Worm (Caenorhabditis elegans) whole organism, L3 larva: ENCODE measurements around the gene ddr-1.
A peak's percentile ranks its signal among the peaks of the same experiment; 100 is the strongest.

Experiments used
- R02D3.7 ChIP-seq: fragments of 150-350 bp; optimal IDR thresholded peaks from 2 replicates; lab custom pipeline; 2014; ENCODE audit warnings: missing biosample characterization, missing genetic modification characterization
- ZK546.5 ChIP-seq: sonication (generic microtip); optimal IDR thresholded peaks from 2 replicates; lab custom pipeline; 2017; ENCODE audit warnings: missing biosample characterization, missing genetic modification characterization
- aly-2 ChIP-seq: fragments of 150-350 bp; optimal IDR thresholded peaks from 2 replicates; lab custom pipeline; 2014; ENCODE audit warnings: missing biosample characterization, missing genetic modification characterization
- ceh-16 ChIP-seq: sonication (generic microtip); optimal IDR thresholded peaks from 2 replicates; lab custom pipeline; 2017; ENCODE audit warnings: missing biosample characterization, missing genetic modification characterization
- ceh-82 ChIP-seq: fragments of 150-350 bp; optimal IDR thresholded peaks from 2 replicates; lab custom pipeline; 2014; ENCODE audit warnings: missing biosample characterization, missing genetic modification characterization
- ceh-9 ChIP-seq: sonication (generic microtip); optimal IDR thresholded peaks from 2 replicates; lab custom pipeline; 2018; ENCODE audit warnings: missing biosample characterization, missing genetic modification characterization
- egl-27 ChIP-seq: sonication (generic microtip); optimal IDR thresholded peaks from 4 replicates; lab custom pipeline; 2017; ENCODE audit warnings: missing biosample characterization, missing genetic modification reagents, missing genetic modification characterization
- egl-5 ChIP-seq: fragments of 150-350 bp; optimal IDR thresholded peaks from 2 replicates; lab custom pipeline; 2017; ENCODE audit warnings: missing biosample characterization, missing genetic modification reagents, missing genetic modification characterization, inconsistent platforms
- elt-1 ChIP-seq: fragments of 150-350 bp; optimal IDR thresholded peaks from 2 replicates; lab custom pipeline; 2014; ENCODE audit warnings: missing biosample characterization, missing genetic modification characterization
- elt-2 ChIP-seq: sonication (generic microtip); optimal IDR thresholded peaks from 2 replicates; lab custom pipeline; 2016; ENCODE audit warnings: missing genetic modification reagents, mild to moderate bottlenecking, missing genetic modification characterization, missing compliant biosample characterization
- eor-1 ChIP-seq, 2 experiments: fragments of 150-350 bp; optimal IDR thresholded peaks; 2 replicates each; lab custom pipeline; 2014 to 2018; ENCODE audit warnings: missing biosample characterization in 2 of 2, missing genetic modification characterization in 2 of 2
- fkh-10 ChIP-seq: sonication (generic microtip); optimal IDR thresholded peaks from 2 replicates; lab custom pipeline; 2017; ENCODE audit warnings: missing biosample characterization, missing genetic modification reagents, missing genetic modification characterization
- fkh-2 ChIP-seq: fragments of 150-350 bp; optimal IDR thresholded peaks from 2 replicates; lab custom pipeline; 2014; ENCODE audit warnings: missing biosample characterization, missing genetic modification reagents, missing genetic modification characterization
- fos-1 ChIP-seq: fragments of 150-350 bp; optimal IDR thresholded peaks from 2 replicates; lab custom pipeline; 2014; ENCODE audit warnings: missing biosample characterization, missing genetic modification characterization
- hmg-11 ChIP-seq: sonication (generic microtip); optimal IDR thresholded peaks from 2 replicates; lab custom pipeline; 2016; ENCODE audit warnings: missing genetic modification characterization, missing compliant biosample characterization
- jun-1 ChIP-seq: fragments of 150-350 bp; optimal IDR thresholded peaks from 2 replicates; lab custom pipeline; 2014; ENCODE audit warnings: missing biosample characterization, missing genetic modification reagents, missing genetic modification characterization
- lin-15B ChIP-seq: fragments of 150-350 bp; optimal IDR thresholded peaks from 2 replicates; lab custom pipeline; 2014; ENCODE audit warnings: missing biosample characterization, missing genetic modification characterization
- lin-39 ChIP-seq: fragments of 150-350 bp; optimal IDR thresholded peaks from 2 replicates; lab custom pipeline; 2018; ENCODE audit warnings: missing biosample characterization, missing genetic modification reagents, missing genetic modification characterization
- lsy-12 ChIP-seq: sonication (generic microtip); optimal IDR thresholded peaks from 2 replicates; lab custom pipeline; 2016; ENCODE audit warnings: mild to moderate bottlenecking, missing genetic modification characterization, missing compliant biosample characterization
- mdl-1 ChIP-seq: fragments of 150-350 bp; optimal IDR thresholded peaks from 2 replicates; lab custom pipeline; 2014; ENCODE audit warnings: missing biosample characterization, missing genetic modification characterization
- mml-1 ChIP-seq: fragments of 150-350 bp; sonication (generic microtip); optimal IDR thresholded peaks from 3 replicates; lab custom pipeline; 2014; ENCODE audit warnings: missing biosample characterization, missing genetic modification characterization
- nfya-1 ChIP-seq: sonication (generic microtip); optimal IDR thresholded peaks from 2 replicates; lab custom pipeline; 2017; ENCODE audit warnings: missing genetic modification characterization, mild to moderate bottlenecking, missing compliant biosample characterization, antibody characterized with exemption, moderate library complexity; ENCODE audit not compliant: insufficient read depth
- nhr-11 ChIP-seq: fragments of 150-350 bp; optimal IDR thresholded peaks from 2 replicates; lab custom pipeline; 2014; ENCODE audit warnings: missing biosample characterization, missing genetic modification characterization
- nhr-23 ChIP-seq: fragments of 150-350 bp; optimal IDR thresholded peaks from 2 replicates; lab custom pipeline; 2014; ENCODE audit warnings: missing biosample characterization, missing genetic modification reagents, missing genetic modification characterization
- nhr-25 ChIP-seq: sonication (generic microtip); optimal IDR thresholded peaks from 2 replicates; lab custom pipeline; 2017; ENCODE audit warnings: missing biosample characterization, missing genetic modification characterization
- nhr-28 ChIP-seq: fragments of 150-350 bp; optimal IDR thresholded peaks from 2 replicates; lab custom pipeline; 2014; ENCODE audit warnings: missing biosample characterization, missing genetic modification characterization
- nhr-67 ChIP-seq: fragments of 150-350 bp; optimal IDR thresholded peaks from 2 replicates; lab custom pipeline; 2014; ENCODE audit warnings: missing biosample characterization, missing genetic modification characterization
- nhr-76 ChIP-seq: fragments of 150-350 bp; sonication (generic microtip); optimal IDR thresholded peaks from 5 replicates; lab custom pipeline; 2014; ENCODE audit warnings: missing biosample characterization, missing genetic modification characterization
- nhr-77 ChIP-seq: fragments of 150-350 bp; optimal IDR thresholded peaks from 2 replicates; lab custom pipeline; 2014; ENCODE audit warnings: missing biosample characterization, missing genetic modification characterization
- pha-4 ChIP-seq: fragments of 150-350 bp; optimal IDR thresholded peaks from 2 replicates; lab custom pipeline; 2014; ENCODE audit warnings: missing biosample characterization, missing genetic modification reagents, missing genetic modification characterization
- pqm-1 ChIP-seq: fragments of 150-350 bp; optimal IDR thresholded peaks from 2 replicates; lab custom pipeline; 2017; ENCODE audit warnings: missing biosample characterization, missing genetic modification characterization, inconsistent platforms
- sea-2 ChIP-seq: fragments of 150-350 bp; sonication (generic microtip); optimal IDR thresholded peaks from 4 replicates; lab custom pipeline; 2014; ENCODE audit warnings: missing biosample characterization, missing genetic modification reagents, missing genetic modification characterization
- tbx-2 ChIP-seq: sonication (generic microtip); optimal IDR thresholded peaks from 2 replicates; lab custom pipeline; 2016; ENCODE audit warnings: mild to moderate bottlenecking, missing genetic modification characterization, missing compliant biosample characterization
- unc-39 ChIP-seq: sonication (generic microtip); optimal IDR thresholded peaks from 4 replicates; lab custom pipeline; 2017; ENCODE audit warnings: missing biosample characterization, missing genetic modification characterization
- unc-62 ChIP-seq: fragments of 150-350 bp; sonication (generic microtip); optimal IDR thresholded peaks from 4 replicates; lab custom pipeline; 2014; ENCODE audit warnings: missing biosample characterization, missing genetic modification reagents, missing genetic modification characterization
- zag-1 ChIP-seq: fragments of 150-350 bp; optimal IDR thresholded peaks from 2 replicates; lab custom pipeline; 2014; ENCODE audit warnings: missing biosample characterization, missing genetic modification characterization
- ztf-11 ChIP-seq: fragments of 150-350 bp; optimal IDR thresholded peaks from 2 replicates; lab custom pipeline; 2014; ENCODE audit warnings: missing biosample characterization, missing genetic modification characterization
- ztf-4 ChIP-seq: fragments of 150-350 bp; optimal IDR thresholded peaks from 2 replicates; lab custom pipeline; 2014; ENCODE audit warnings: missing biosample characterization, missing genetic modification characterization

The ddr-1 gene

DNA sequence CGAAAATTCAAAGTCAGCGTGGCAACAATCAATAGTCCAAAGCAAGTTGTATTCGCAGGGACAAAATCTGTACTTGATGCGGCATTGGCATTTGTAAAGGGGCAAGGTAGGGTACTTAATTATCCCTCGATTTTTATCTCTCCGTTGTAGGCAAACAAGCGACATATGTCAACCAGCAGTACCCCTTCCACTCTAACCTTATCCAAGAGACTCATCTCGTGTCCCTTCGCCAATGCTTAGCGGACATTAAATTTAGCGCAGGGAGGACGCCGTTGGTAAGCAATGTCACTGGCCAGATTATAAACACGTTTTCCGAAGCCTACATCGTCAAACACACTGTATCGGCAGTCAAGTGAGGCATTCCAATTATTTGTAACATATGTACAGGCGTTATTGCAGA is 31.7 kb upstream of the ddr-1 start (continued):
- TF ChIP-seq nfya-1 (tag; lab: Kevin White, UChicago) (peak; percentile 88), nhr-25 (tag; lab: Kevin White, UChicago) (peak; percentile 100), nhr-11 (peak; percentile 96), mml-1 (tag; lab: Kevin White, UChicago) (peak; percentile 20), elt-2 (tag; lab: Kevin White, UChicago) (peak; percentile 81), elt-1 (tag; lab: Kevin White, UChicago) (peak; percentile 77), fkh-10 (peak; percentile 7), sea-2 (GFP tag; lab: Kevin White, UChicago) (no peak), R02D3.7 (peak; percentile 91), unc-62 (GFP tag; lab: Kevin White, UChicago) (peak; percentile 86), nhr-76 (tag; lab: Kevin White, UChicago) (peak; percentile 77), pqm-1 (tag; lab: Kevin White, UChicago) (peak; percentile 92), lin-39 (tag; lab: Kevin White, UChicago) (peak; percentile 98)

DNA sequence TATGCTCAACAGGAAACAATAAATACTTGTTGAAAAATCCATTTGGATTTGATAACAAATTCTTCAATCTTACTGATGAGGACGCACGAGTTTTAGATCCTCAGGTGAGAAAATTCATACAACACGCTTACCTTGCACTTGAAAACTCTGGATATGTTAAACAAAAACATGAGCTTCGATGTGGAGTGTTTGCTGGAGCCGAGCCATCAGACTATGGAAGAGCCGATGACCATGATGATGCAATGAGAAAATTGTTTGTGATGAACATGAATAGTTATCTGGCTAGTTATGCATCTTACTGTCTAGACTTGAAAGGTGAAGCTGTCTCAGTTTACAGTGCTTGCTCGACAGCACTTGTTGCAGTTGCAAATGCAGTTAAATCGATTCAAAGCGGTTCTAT is 27.1 kb upstream of the ddr-1 start:
- no peak for TF ChIP-seq fos-1 (tag; lab: Kevin White, UChicago)
- TF ChIP-seq, all 47 proteins: peak for 0

DNA sequence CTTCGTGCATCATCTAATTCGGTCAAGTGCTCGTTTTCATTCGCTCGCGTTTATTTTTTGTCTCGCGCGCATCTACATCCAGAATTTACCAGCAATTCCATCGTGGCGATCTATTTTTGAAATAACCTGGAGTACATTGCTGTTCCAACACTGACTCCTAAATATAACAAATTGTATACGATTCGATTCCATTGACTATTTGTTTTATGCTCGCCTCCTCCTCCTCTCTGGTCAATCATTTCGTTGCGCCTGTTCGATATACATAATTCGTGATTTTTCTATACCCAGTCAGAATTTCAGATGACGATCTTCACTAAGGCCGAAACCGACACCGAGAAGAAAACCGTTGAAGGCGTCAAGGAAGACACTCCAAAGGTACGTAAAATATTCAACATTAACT is 16.2 kb upstream of the ddr-1 start, which contains the start of gene itm-2:
Gene itm-2 (plus strand): TSS at position 301 of the 400 bp plus-strand sequence.
- TF ChIP-seq zag-1 (tag; lab: Kevin White, UChicago) (no peak), nhr-76 (tag; lab: Kevin White, UChicago) (no peak)

DNA sequence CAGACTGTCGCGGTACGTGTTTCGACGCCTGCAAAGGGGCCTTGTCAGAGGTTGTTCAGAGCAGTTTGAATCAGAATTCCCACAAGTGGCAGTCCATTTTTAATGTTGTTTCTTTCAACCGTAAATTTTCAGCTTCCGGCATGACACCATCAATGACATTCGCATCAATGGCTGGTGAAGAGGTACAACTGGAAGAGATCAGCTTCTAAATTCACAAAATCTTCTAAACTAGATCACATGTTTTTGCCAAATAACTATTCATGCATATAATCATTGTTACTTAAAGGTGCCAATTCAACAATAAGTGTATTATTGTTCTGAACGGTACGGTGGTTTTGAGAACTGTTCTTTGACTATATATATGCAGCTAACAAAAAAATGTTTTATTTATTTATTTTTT is 13.6 kb upstream of the ddr-1 start:
- no peak for TF ChIP-seq nhr-23 (tag; lab: Kevin White, UChicago)
- TF ChIP-seq fos-1 (tag; lab: Kevin White, UChicago): no peak
- TF ChIP-seq jun-1 (tag; lab: Kevin White, UChicago): no peak
- TF ChIP-seq egl-5 (tag; lab: Kevin White, UChicago): no peak
- TF ChIP-seq ztf-4 (tag; lab: Kevin White, UChicago): no peak
- TF ChIP-seq nhr-67: no peak
- no peak for TF ChIP-seq fkh-10
- no peak for TF ChIP-seq eor-1 (tag; optimal IDR thresholded peaks at IDR 0.05; lab: Kevin White, UChicago)
- TF ChIP-seq unc-39 (tag; lab: Kevin White, UChicago): no peak
- TF ChIP-seq unc-62 (GFP tag; lab: Kevin White, UChicago): no peak
- no peak for TF ChIP-seq lin-15B (tag; lab: Kevin White, UChicago)
- no peak for TF ChIP-seq fkh-2
- no peak for TF ChIP-seq nhr-77 (tag; lab: Kevin White, UChicago)
- no peak for TF ChIP-seq ztf-11
- no peak for TF ChIP-seq nhr-76 (tag; lab: Kevin White, UChicago)
- TF ChIP-seq ZK546.5: no peak
- TF ChIP-seq pha-4 (tag; lab: Kevin White, UChicago): no peak
- TF ChIP-seq R02D3.7: no peak
- TF ChIP-seq, all 47 proteins: peak for 0

DNA sequence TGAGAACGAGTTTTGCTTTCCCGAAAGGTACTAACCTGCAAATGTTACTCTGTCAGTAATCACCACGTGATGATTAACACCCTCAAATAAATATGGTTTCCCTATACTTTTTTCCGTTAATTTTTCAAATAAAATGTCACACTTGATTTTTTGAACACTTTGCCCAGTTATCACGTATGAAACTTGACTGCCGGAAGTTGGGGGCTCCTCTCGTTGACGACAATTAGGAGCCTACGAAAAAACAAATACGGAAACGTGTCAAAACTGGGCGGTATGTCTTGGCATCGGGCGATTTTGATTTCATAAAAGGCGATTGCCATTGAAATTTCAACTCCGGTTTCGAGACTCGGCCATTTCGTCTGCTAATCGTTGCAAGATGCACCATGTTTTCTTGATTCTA is 13.1 kb upstream of the ddr-1 start, which contains the start of gene C25F6.8:
Gene C25F6.8 (plus strand): TSS at position 301 of the 400 bp plus-strand sequence.
- no peak for TF ChIP-seq hmg-11
- no peak for TF ChIP-seq nhr-28 (tag; lab: Kevin White, UChicago)
- TF ChIP-seq fkh-10: no peak
- TF ChIP-seq eor-1 (tag; optimal IDR thresholded peaks at IDR 0.05; lab: Kevin White, UChicago): no peak
- no peak for TF ChIP-seq fos-1 (tag; lab: Kevin White, UChicago)
- no peak for TF ChIP-seq aly-2
- no peak for TF ChIP-seq pha-4 (tag; lab: Kevin White, UChicago)
- TF ChIP-seq ceh-9 (tag; lab: Kevin White, UChicago): no peak
- TF ChIP-seq lin-39 (tag; lab: Kevin White, UChicago): no peak

DNA sequence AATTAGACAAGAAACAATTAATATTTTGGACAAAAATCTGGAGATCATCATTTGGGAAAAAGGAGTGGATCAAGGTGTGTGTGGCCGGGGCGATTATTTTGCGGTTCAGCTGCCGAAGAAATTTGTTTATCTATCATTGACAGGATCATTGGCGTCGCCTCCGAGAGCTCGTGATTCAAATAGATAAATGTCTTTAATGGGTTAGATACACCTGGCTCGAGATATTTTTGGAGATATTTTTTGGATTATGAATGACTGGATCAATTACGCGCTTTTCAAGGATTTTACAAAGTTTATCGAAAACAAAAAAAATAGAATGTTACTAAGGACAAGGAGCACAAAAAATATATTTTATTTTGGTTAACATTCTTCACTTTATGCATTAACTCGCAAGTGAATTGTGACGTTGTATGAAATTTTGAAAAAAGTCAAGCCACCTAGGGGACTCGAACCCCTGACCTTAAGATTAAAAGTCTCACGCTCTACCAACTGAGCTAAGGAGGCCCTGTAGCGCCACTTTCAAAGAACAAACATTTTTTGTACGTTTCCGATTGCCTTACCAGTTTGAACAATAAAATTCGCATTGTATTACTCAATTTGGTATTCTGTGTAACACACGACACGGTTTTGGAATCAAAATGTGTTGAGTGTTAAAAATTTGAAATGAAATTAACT is 10.1 kb upstream of the ddr-1 start, which contains the start of gene C25F6.6:
Gene C25F6.6 (minus strand): TSS at position 51 of the 675 bp plus-strand sequence.
- TF ChIP-seq mdl-1 (tag; lab: Kevin White, UChicago) (no peak), egl-27 (tag; lab: Kevin White, UChicago) (no peak), ceh-82 (tag; lab: Kevin White, UChicago) (no peak), nhr-67 (no peak), zag-1 (tag; lab: Kevin White, UChicago) (no peak), fkh-10 (no peak), egl-5 (tag; lab: Kevin White, UChicago) (no peak), mml-1 (tag; lab: Kevin White, UChicago) (no peak), elt-2 (tag; lab: Kevin White, UChicago) (peak; percentile 32), nhr-77 (tag; lab: Kevin White, UChicago) (no peak), ceh-16 (tag; lab: Kevin White, UChicago) (no peak), nhr-25 (tag; lab: Kevin White, UChicago) (no peak), pqm-1 (tag; lab: Kevin White, UChicago) (peak; percentile 11), eor-1 (tag; optimal IDR thresholded peaks at IDR 0.05; lab: Kevin White, UChicago) (no peak), fos-1 (tag; lab: Kevin White, UChicago) (no peak), lsy-12 (tag; lab: Kevin White, UChicago) (no peak), nhr-23 (tag; lab: Kevin White, UChicago) (peak; percentile 11), tbx-2 (no peak), unc-39 (tag; lab: Kevin White, UChicago) (no peak), lin-15B (tag; lab: Kevin White, UChicago) (no peak)
- TF ChIP-seq, all 47 proteins: peak for 3
